Fruit fly (Drosophila melanogaster): ENCODE measurements around the gene CG4461.

Gene CG4461

dm6 chr3L:9384445-9385079 lies 9.3 kb downstream of the CG4461 start:
- no peak for TF ChIP-seq rgr (GFP tag; optimal IDR thresholded peaks at IDR 0.05)
- peak; percentile 54 for TF ChIP-seq psq (GFP tag; optimal IDR thresholded peaks at IDR 0.05)
- no peak for TF ChIP-seq Sp1 (GFP tag; optimal IDR thresholded peaks at IDR 0.05)
- TF ChIP-seq CrebA (GFP tag; optimal IDR thresholded peaks at IDR 0.05; ENCODE audit: borderline replicate concordance): no peak
- no peak for TF ChIP-seq GATAd (GFP tag; optimal IDR thresholded peaks at IDR 0.05)
- TF ChIP-seq ey (GFP tag; optimal IDR thresholded peaks at IDR 0.05): no peak

dm6 chr3L:9391340-9391980 lies 16.2 kb downstream of the CG4461 start:
- no peak for TF ChIP-seq Rel (GFP tag; optimal IDR thresholded peaks at IDR 0.05)
- peak; percentile 87 for TF ChIP-seq Rel (tag; optimal IDR thresholded peaks at IDR 0.05)
- no peak for TF ChIP-seq HLH106 (tag; optimal IDR thresholded peaks at IDR 0.05)

dm6 chr3L:9396038-9396437 lies 20.8 kb downstream of the CG4461 start:
- TF ChIP-seq Rel (GFP tag; optimal IDR thresholded peaks at IDR 0.05) (no peak), Rel (tag; optimal IDR thresholded peaks at IDR 0.05) (peak; percentile 98), GATAd (GFP tag; optimal IDR thresholded peaks at IDR 0.05) (no peak)

dm6 chr3L:9396704-9397103 lies 21.5 kb downstream of the CG4461 start:
- peak; percentile 76 for TF ChIP-seq psq (GFP tag; optimal IDR thresholded peaks at IDR 0.05)
- no peak for TF ChIP-seq Rel (GFP tag; optimal IDR thresholded peaks at IDR 0.05)
- TF ChIP-seq Rel (tag; optimal IDR thresholded peaks at IDR 0.05): no peak
- TF ChIP-seq Dfd (GFP tag; optimal IDR thresholded peaks at IDR 0.05): peak; percentile 8
- no peak for TF ChIP-seq h (GFP tag; optimal IDR thresholded peaks at IDR 0.05)

dm6 chr3L:9397156-9397555 lies 21.9 kb downstream of the CG4461 start:
- TF ChIP-seq ey (GFP tag; optimal IDR thresholded peaks at IDR 0.05) (peak; percentile 20), CrebA (GFP tag; optimal IDR thresholded peaks at IDR 0.05; ENCODE audit: borderline replicate concordance) (no peak), GATAd (GFP tag; optimal IDR thresholded peaks at IDR 0.05) (peak; percentile 8), CG32264 (GFP tag; optimal IDR thresholded peaks at IDR 0.05) (peak; percentile 46), brk (GFP tag; optimal IDR thresholded peaks at IDR 0.05) (peak; percentile 23), Hnf4 (GFP tag; optimal IDR thresholded peaks at IDR 0.05) (peak; percentile 40), Sp1 (GFP tag; optimal IDR thresholded peaks at IDR 0.05) (peak; percentile 38), psq (GFP tag; optimal IDR thresholded peaks at IDR 0.05) (no peak), h (GFP tag; optimal IDR thresholded peaks at IDR 0.05) (peak; percentile 75), tai (GFP tag; optimal IDR thresholded peaks at IDR 0.05) (peak; percentile 69), Jra (GFP tag; optimal IDR thresholded peaks at IDR 0.05) (peak; percentile 38), br (GFP tag; optimal IDR thresholded peaks at IDR 0.05) (peak; percentile 43), N (GFP tag; optimal IDR thresholded peaks at IDR 0.05) (no peak), Rel (GFP tag; optimal IDR thresholded peaks at IDR 0.05) (peak; percentile 19), Rel (tag; optimal IDR thresholded peaks at IDR 0.05) (peak; percentile 84), Hr83 (GFP tag; optimal IDR thresholded peaks at IDR 0.05; ENCODE audit: poor library complexity, severe bottlenecking) (peak; percentile 97), fru (GFP tag; optimal IDR thresholded peaks at IDR 0.05) (peak; percentile 20), HLH106 (tag; optimal IDR thresholded peaks at IDR 0.05) (peak; percentile 11), Dfd (GFP tag; optimal IDR thresholded peaks at IDR 0.05) (no peak), rgr (GFP tag; optimal IDR thresholded peaks at IDR 0.05) (peak; percentile 68), foxo (GFP tag; optimal IDR thresholded peaks at IDR 0.05) (peak in 1 of 2 experiments; percentile 51), OdsH (GFP tag; optimal IDR thresholded peaks at IDR 0.05) (peak; percentile 55), lola (GFP tag; optimal IDR thresholded peaks at IDR 0.05) (no peak)

- peak; percentile 12 for TF ChIP-seq tai (GFP tag; optimal IDR thresholded peaks at IDR 0.05)
- peak; percentile 18 for TF ChIP-seq woc (GFP tag; optimal IDR thresholded peaks at IDR 0.05)
- no peak for TF ChIP-seq Rel (GFP tag; optimal IDR thresholded peaks at IDR 0.05)
- TF ChIP-seq Rel (tag; optimal IDR thresholded peaks at IDR 0.05): peak; percentile 62
- TF ChIP-seq dmrt93B (GFP tag; optimal IDR thresholded peaks at IDR 0.05): no peak
- no peak for TF ChIP-seq Jra (GFP tag; optimal IDR thresholded peaks at IDR 0.05)
Measured at dm6 chr3L:9398028-9398427, 22.8 kb downstream of the CG4461 start.

Measured in whole organism, wandering third instar larva.